Fruit fly (Drosophila melanogaster) whole organism, prepupa: ENCODE data around the gene CG31677.
A peak's percentile ranks its signal among the peaks of the same experiment; 100 is the strongest.

Experiments
- Blimp-1 ChIP-seq: fragments of 200-800 bp; sonication (Bioruptor generic); optimal IDR thresholded peaks from 3 replicates; lab custom pipeline; 2017; ENCODE audit warnings: missing biosample characterization, missing genetic modification characterization, mild to moderate bottlenecking, moderate library complexity, missing genetic modification reagents
- CG10631 ChIP-seq: fragments of 200-800 bp; sonication (Bioruptor generic); optimal IDR thresholded peaks from 2 replicates; lab custom pipeline; 2016; ENCODE audit warnings: missing biosample characterization, missing genetic modification characterization
- CG10669 ChIP-seq: fragments of 200-800 bp; sonication (Bioruptor generic); optimal IDR thresholded peaks from 3 replicates; lab custom pipeline; 2018; ENCODE audit warnings: missing biosample characterization, mild to moderate bottlenecking, missing genetic modification characterization, moderate library complexity
- CG11294 ChIP-seq: fragments of 200-800 bp; sonication (Bioruptor generic); IDR thresholded peaks from 2 replicates; pipeline ENCODE4 v1.3.6; 2022; ENCODE audit warnings: missing biosample characterization, missing genetic modification characterization
- CG11902 ChIP-seq: fragments of 200-800 bp; sonication (Bioruptor generic); optimal IDR thresholded peaks from 3 replicates; lab custom pipeline; 2016; ENCODE audit warnings: missing biosample characterization, missing genetic modification characterization
- CG15336 ChIP-seq: fragments of 200-800 bp; sonication (Bioruptor generic); IDR thresholded peaks from 2 replicates; pipeline ENCODE4 v1.3.6; 2022; ENCODE audit warnings: missing biosample characterization, missing genetic modification characterization
- CG1621 ChIP-seq: fragments of 200-800 bp; sonication (Bioruptor generic); optimal IDR thresholded peaks from 3 replicates; lab custom pipeline; 2018; ENCODE audit warnings: missing biosample characterization, mild to moderate bottlenecking, missing genetic modification characterization
- CG16779 ChIP-seq: fragments of 200-800 bp; sonication (Bioruptor generic); optimal IDR thresholded peaks from 3 replicates; lab custom pipeline; 2017; ENCODE audit warnings: missing biosample characterization, mild to moderate bottlenecking, missing genetic modification characterization
- CG3032 ChIP-seq: fragments of 200-800 bp; optimal IDR thresholded peaks from 2 replicates; lab custom pipeline; 2019; ENCODE audit warnings: missing biosample characterization, mild to moderate bottlenecking, missing genetic modification characterization, moderate library complexity
- CG31627 ChIP-seq: fragments of 200-800 bp; sonication (Bioruptor generic); optimal IDR thresholded peaks from 3 replicates; lab custom pipeline; 2016; ENCODE audit warnings: missing biosample characterization, missing genetic modification characterization
- CG32006 ChIP-seq: fragments of 200-800 bp; sonication (Bioruptor generic); optimal IDR thresholded peaks from 3 replicates; lab custom pipeline; 2017; ENCODE audit warnings: missing biosample characterization, mild to moderate bottlenecking, missing genetic modification characterization
- CG34406 ChIP-seq: fragments of 200-800 bp; sonication (Bioruptor generic); optimal IDR thresholded peaks from 3 replicates; lab custom pipeline; 2016; ENCODE audit warnings: missing biosample characterization, missing genetic modification characterization
- CG3919 ChIP-seq: fragments of 200-800 bp; sonication (Bioruptor generic); optimal IDR thresholded peaks from 3 replicates; lab custom pipeline; 2016; ENCODE audit warnings: missing biosample characterization, missing genetic modification characterization
- CG4318 ChIP-seq: fragments of 200-800 bp; sonication (Bioruptor generic); optimal IDR thresholded peaks from 3 replicates; lab custom pipeline; 2017; ENCODE audit warnings: missing biosample characterization, mild to moderate bottlenecking, missing genetic modification characterization
- CG6163 ChIP-seq: fragments of 200-800 bp; sonication (Bioruptor generic); IDR thresholded peaks from 3 replicates; pipeline ENCODE4 v1.3.6; 2022; ENCODE audit warnings: missing biosample characterization, missing genetic modification characterization
- CG6276 ChIP-seq: fragments of 200-800 bp; sonication (Bioruptor generic); optimal IDR thresholded peaks from 2 replicates; lab custom pipeline; 2017; ENCODE audit warnings: missing biosample characterization, mild to moderate bottlenecking, missing genetic modification characterization
- CG6792 ChIP-seq: fragments of 200-800 bp; sonication (Bioruptor generic); optimal IDR thresholded peaks from 3 replicates; lab custom pipeline; 2016; ENCODE audit warnings: missing biosample characterization, missing genetic modification characterization
- CG6808 ChIP-seq: fragments of 200-800 bp; sonication (Bioruptor generic); optimal IDR thresholded peaks from 3 replicates; lab custom pipeline; 2017; ENCODE audit warnings: missing biosample characterization, missing genetic modification characterization, mild to moderate bottlenecking, moderate library complexity, missing genetic modification reagents
- CG7368 ChIP-seq: fragments of 200-800 bp; sonication (Bioruptor generic); optimal IDR thresholded peaks from 3 replicates; lab custom pipeline; 2016; ENCODE audit warnings: missing biosample characterization, missing genetic modification characterization
- CG8119 ChIP-seq: fragments of 200-800 bp; sonication (Bioruptor generic); IDR thresholded peaks from 3 replicates; pipeline ENCODE4 v1.3.6; 2022; ENCODE audit warnings: missing biosample characterization, missing genetic modification characterization
- CG8319 ChIP-seq: fragments of 200-800 bp; sonication (Bioruptor generic); optimal IDR thresholded peaks from 3 replicates; lab custom pipeline; 2016; ENCODE audit warnings: missing biosample characterization, missing genetic modification characterization
- CG8632 ChIP-seq: fragments of 200-800 bp; sonication (Bioruptor generic); optimal IDR thresholded peaks from 3 replicates; lab custom pipeline; 2016; ENCODE audit warnings: missing biosample characterization, missing genetic modification characterization
- CG9139 ChIP-seq: fragments of 200-800 bp; sonication (Bioruptor generic); optimal IDR thresholded peaks from 3 replicates; lab custom pipeline; 2017; ENCODE audit warnings: missing biosample characterization, mild to moderate bottlenecking, missing genetic modification characterization
- Eip75B ChIP-seq: fragments of 200-800 bp; sonication (Bioruptor generic); optimal IDR thresholded peaks from 3 replicates; lab custom pipeline; 2016; ENCODE audit warnings: missing biosample characterization, missing genetic modification characterization
- Eip78C ChIP-seq: fragments of 200-800 bp; sonication (Bioruptor generic); peaks from one replicate; lab custom pipeline; 2016; ENCODE audit warnings: missing biosample characterization, missing genetic modification characterization
- Ets21C ChIP-seq: fragments of 200-800 bp; sonication (Bioruptor generic); optimal IDR thresholded peaks from 3 replicates; lab custom pipeline; 2016; ENCODE audit warnings: missing biosample characterization, missing genetic modification characterization
- Ets96B ChIP-seq: fragments of 200-800 bp; optimal IDR thresholded peaks from 2 replicates; lab custom pipeline; 2019; ENCODE audit warnings: missing biosample characterization, mild to moderate bottlenecking, missing genetic modification characterization, moderate library complexity
- Gug ChIP-seq: fragments of 200-800 bp; sonication (Bioruptor generic); IDR thresholded peaks from 2 replicates; pipeline ENCODE4 v1.3.6; 2022; ENCODE audit warnings: missing biosample characterization, missing genetic modification characterization
- Hr38 ChIP-seq: sonication (Bioruptor generic); optimal IDR thresholded peaks from 2 replicates; lab custom pipeline; 2016; ENCODE audit warnings: missing biosample characterization, missing genetic modification characterization
- Hr39 ChIP-seq: fragments of 200-800 bp; sonication (Bioruptor generic); optimal IDR thresholded peaks from 2 replicates; lab custom pipeline; 2016; ENCODE audit warnings: missing biosample characterization, missing genetic modification characterization
- Hr4 ChIP-seq: fragments of 200-800 bp; sonication (Bioruptor generic); optimal IDR thresholded peaks from 3 replicates; lab custom pipeline; 2016; ENCODE audit warnings: missing biosample characterization, missing genetic modification characterization
- OdsH ChIP-seq: fragments of 200-800 bp; sonication (Bioruptor generic); optimal IDR thresholded peaks from 3 replicates; lab custom pipeline; 2016; ENCODE audit warnings: missing biosample characterization, missing genetic modification characterization
- Smox ChIP-seq: fragments of 200-800 bp; sonication (Bioruptor generic); optimal IDR thresholded peaks from 3 replicates; lab custom pipeline; 2016; ENCODE audit warnings: missing biosample characterization, missing genetic modification characterization
- Sox102F ChIP-seq: fragments of 200-800 bp; sonication (Bioruptor generic); optimal IDR thresholded peaks from 2 replicates; lab custom pipeline; 2016; ENCODE audit warnings: missing biosample characterization, mild to moderate bottlenecking, missing genetic modification characterization
- Sox14 ChIP-seq: fragments of 200-800 bp; sonication (Bioruptor generic); optimal IDR thresholded peaks from 3 replicates; lab custom pipeline; 2016; ENCODE audit warnings: missing biosample characterization, missing genetic modification characterization
- achi ChIP-seq: fragments of 200-800 bp; sonication (Bioruptor generic); optimal IDR thresholded peaks from 3 replicates; lab custom pipeline; 2016; ENCODE audit warnings: missing biosample characterization, missing genetic modification characterization
- acj6 ChIP-seq: fragments of 200-800 bp; sonication (Bioruptor generic); optimal IDR thresholded peaks from 3 replicates; lab custom pipeline; 2016; ENCODE audit warnings: missing biosample characterization, missing genetic modification characterization
- cyc ChIP-seq: fragments of 200-800 bp; sonication (Bioruptor generic); optimal IDR thresholded peaks from 3 replicates; lab custom pipeline; 2016; ENCODE audit warnings: missing biosample characterization, missing genetic modification characterization
- dac ChIP-seq: fragments of 200-800 bp; sonication (Bioruptor generic); optimal IDR thresholded peaks from 2 replicates; lab custom pipeline; 2017; ENCODE audit warnings: missing biosample characterization, mild to moderate bottlenecking, missing genetic modification characterization
- dsx ChIP-seq: fragments of 200-800 bp; optimal IDR thresholded peaks from 3 replicates; lab custom pipeline; 2019; ENCODE audit warnings: missing biosample characterization, mild to moderate bottlenecking, missing genetic modification characterization, moderate library complexity; ENCODE audit not compliant: poor library complexity, severe bottlenecking
- eg ChIP-seq: fragments of 200-800 bp; sonication (Bioruptor generic); IDR thresholded peaks from 3 replicates; pipeline ENCODE4 v1.3.6; 2022; ENCODE audit warnings: missing biosample characterization, missing genetic modification characterization
- esn ChIP-seq: fragments of 200-800 bp; sonication (Bioruptor generic); optimal IDR thresholded peaks from 2 replicates; lab custom pipeline; 2016; ENCODE audit warnings: missing biosample characterization, mild to moderate bottlenecking, missing genetic modification characterization, moderate library complexity
- fd59A ChIP-seq: fragments of 200-800 bp; sonication (Bioruptor generic); optimal IDR thresholded peaks from 2 replicates; lab custom pipeline; 2017; ENCODE audit warnings: missing biosample characterization, mild to moderate bottlenecking, missing genetic modification characterization, missing genetic modification reagents
- fd85E ChIP-seq: fragments of 200-800 bp; sonication (Bioruptor generic); optimal IDR thresholded peaks from 3 replicates; lab custom pipeline; 2016; ENCODE audit warnings: missing biosample characterization, missing genetic modification characterization
- fkh ChIP-seq: fragments of 200-800 bp; sonication (Bioruptor generic); optimal IDR thresholded peaks from 3 replicates; lab custom pipeline; 2017; ENCODE audit warnings: missing biosample characterization, mild to moderate bottlenecking, missing genetic modification characterization, moderate library complexity
- lz ChIP-seq: fragments of 200-800 bp; sonication (Bioruptor generic); optimal IDR thresholded peaks from 3 replicates; lab custom pipeline; 2016; ENCODE audit warnings: missing biosample characterization, missing genetic modification characterization
- net ChIP-seq: fragments of 200-800 bp; sonication (Bioruptor generic); optimal IDR thresholded peaks from 3 replicates; lab custom pipeline; 2016; ENCODE audit warnings: missing biosample characterization, missing genetic modification characterization
- pdm3 ChIP-seq: fragments of 200-800 bp; sonication (Bioruptor generic); optimal IDR thresholded peaks from 3 replicates; lab custom pipeline; 2016; ENCODE audit warnings: missing biosample characterization, missing genetic modification characterization
- salr ChIP-seq, 2 experiments: fragments of 200-800 bp; sonication (Bioruptor generic); optimal IDR thresholded peaks; 3 replicates each; lab custom pipeline; 2016 to 2018; ENCODE audit warnings: missing biosample characterization in 2 of 2, missing genetic modification characterization in 2 of 2, mild to moderate bottlenecking in 1 of 2
- spab ChIP-seq: fragments of 200-800 bp; sonication (Bioruptor generic); optimal IDR thresholded peaks from 2 replicates; lab custom pipeline; 2017; ENCODE audit warnings: missing biosample characterization, mild to moderate bottlenecking, missing genetic modification characterization, missing genetic modification reagents
- ss ChIP-seq, 2 experiments: fragments of 200-800 bp; sonication (Bioruptor generic); optimal IDR thresholded peaks; 2 replicates in 1 of 2; 3 replicates in 1 of 2; lab custom pipeline; 2017 to 2018; ENCODE audit warnings: mild to moderate bottlenecking in 2 of 2, missing biosample characterization in 2 of 2, missing genetic modification characterization in 2 of 2, moderate library complexity in 1 of 2
- vri ChIP-seq: fragments of 200-800 bp; sonication (Bioruptor generic); optimal IDR thresholded peaks from 3 replicates; lab custom pipeline; 2016; ENCODE audit warnings: missing biosample characterization, mild to moderate bottlenecking, missing genetic modification characterization

Gene CG31677

DNA sequence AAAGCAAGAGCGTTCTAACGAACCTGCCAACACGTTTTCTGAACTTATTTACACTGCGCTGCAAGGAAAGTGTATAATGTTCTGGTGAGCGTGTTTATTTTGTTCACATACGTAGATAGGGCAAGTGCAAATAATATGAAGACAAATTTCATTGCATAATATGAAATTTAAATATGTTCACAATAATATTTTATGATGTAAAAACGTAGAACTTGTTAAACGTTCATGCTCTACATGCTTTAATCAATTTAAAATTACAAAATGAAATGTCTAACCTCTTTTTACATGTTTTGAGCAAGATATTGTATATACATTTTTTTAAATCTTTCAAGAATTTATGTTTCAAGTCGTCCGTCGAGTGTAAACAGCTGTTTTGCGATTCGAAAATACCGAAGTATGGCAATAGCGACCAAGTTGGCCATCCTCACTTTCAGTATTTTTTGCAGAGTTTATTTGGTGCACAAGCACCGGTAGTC is 41.4 kb upstream of the CG31677 start, which contains the start of the genes phr6-4 and CG2608:
Gene phr6-4, minus strand, starts transcription at position 398 of the 476 bp plus-strand sequence.
Gene CG2608, plus strand, starts transcription at position 429 of the 476 bp plus-strand sequence.
- TF ChIP-seq fd85E (GFP tag; lab: Kevin White, UChicago), result peak; percentile 76
- TF ChIP-seq Eip78C, result peak; percentile 98
- TF ChIP-seq CG11902 (GFP tag; lab: Kevin White, UChicago), result peak; percentile 83
- peak; percentile 92 for TF ChIP-seq CG6808
- peak; percentile 88 for TF ChIP-seq CG7368 (GFP tag; lab: Kevin White, UChicago)
- TF ChIP-seq CG3919 (GFP tag; lab: Kevin White, UChicago), result peak; percentile 94
- peak; percentile 95 for TF ChIP-seq pdm3 (GFP tag; lab: Kevin White, UChicago)
- peak; percentile 88 for TF ChIP-seq CG8319
- TF ChIP-seq CG10631 (GFP tag; lab: Kevin White, UChicago), result peak; percentile 95
- peak; percentile 91 for TF ChIP-seq Sox102F (GFP tag; lab: Kevin White, UChicago)
- peak; percentile 93 for TF ChIP-seq Hr39 (GFP tag; lab: Kevin White, UChicago)
- peak; percentile 95 for TF ChIP-seq lz (GFP tag; lab: Kevin White, UChicago)
- peak; percentile 97 for TF ChIP-seq CG32006
- peak; percentile 93 for TF ChIP-seq CG10669 (GFP tag; lab: Kevin White, UChicago)
- TF ChIP-seq Ets96B, result peak; percentile 93
- TF ChIP-seq CG1621 (tag; lab: Kevin White, UChicago), result peak; percentile 87
- TF ChIP-seq CG8119, result peak; percentile 95
- TF ChIP-seq CG4318, result no peak
- peak; percentile 92 for TF ChIP-seq cyc (GFP tag; lab: Kevin White, UChicago)
- TF ChIP-seq eg (GFP tag; lab: Robert Waterston, UW), result peak; percentile 87
- peak; percentile 95 for TF ChIP-seq acj6
- TF ChIP-seq achi (GFP tag; lab: Kevin White, UChicago), result peak; percentile 94
- peak; percentile 93 for TF ChIP-seq Eip75B (GFP tag; lab: Kevin White, UChicago)
- TF ChIP-seq dac, result peak; percentile 87
- peak; percentile 87 for TF ChIP-seq Ets21C (GFP tag; lab: Kevin White, UChicago)
- TF ChIP-seq vri (GFP tag; lab: Kevin White, UChicago), result peak; percentile 87
- TF ChIP-seq Hr4 (GFP tag; lab: Kevin White, UChicago), result peak; percentile 95
- peak; percentile 81 to 95 for TF ChIP-seq salr (GFP tag; optimal IDR thresholded peaks at IDR 0.05; lab: Kevin White, UChicago)
- peak; percentile 93 for TF ChIP-seq CG31627 (GFP tag; lab: Kevin White, UChicago)
- TF ChIP-seq CG15336, result peak; percentile 91
- peak; percentile 86 for TF ChIP-seq Blimp-1 (GFP tag; lab: Kevin White, UChicago)
- TF ChIP-seq Sox14 (GFP tag; lab: Kevin White, UChicago), result peak; percentile 94
- TF ChIP-seq CG6276 (GFP tag; lab: Kevin White, UChicago), result no peak
- TF ChIP-seq CG34406, result peak; percentile 92
- TF ChIP-seq CG9139, result peak; percentile 89
- peak; percentile 89 for TF ChIP-seq fkh (GFP tag; lab: Kevin White, UChicago)
- peak; percentile 95 for TF ChIP-seq OdsH (GFP tag; lab: Kevin White, UChicago)
- TF ChIP-seq fd59A (GFP tag; lab: Kevin White, UChicago), result peak; percentile 93
- TF ChIP-seq esn (GFP tag; lab: Kevin White, UChicago), result peak; percentile 96
- peak in 1 of 2 experiments; percentile 94 for TF ChIP-seq ss (GFP tag; optimal IDR thresholded peaks at IDR 0.05; lab: Kevin White, UChicago)
- peak; percentile 92 for TF ChIP-seq dsx (GFP tag; lab: Kevin White, UChicago)
- peak; percentile 91 for TF ChIP-seq CG6792 (GFP tag; lab: Kevin White, UChicago)
- TF ChIP-seq net (GFP tag; lab: Kevin White, UChicago), result peak; percentile 94
- TF ChIP-seq Smox (GFP tag; lab: Kevin White, UChicago), result peak; percentile 93
- TF ChIP-seq Gug (GFP tag; lab: Robert Waterston, UW), result peak; percentile 88
- peak; percentile 93 for TF ChIP-seq CG8632 (GFP tag; lab: Kevin White, UChicago)
- peak; percentile 95 for TF ChIP-seq CG3032 (tag; lab: Kevin White, UChicago)
- TF ChIP-seq CG6163 (GFP tag; lab: Robert Waterston, UW), result peak; percentile 90
- TF ChIP-seq Hr38 (GFP tag; lab: Kevin White, UChicago), result no peak
- peak; percentile 85 for TF ChIP-seq CG11294 (GFP tag; lab: Robert Waterston, UW)
- TF ChIP-seq spab (GFP tag; lab: Kevin White, UChicago), result peak; percentile 91
- TF ChIP-seq CG16779 (tag; lab: Kevin White, UChicago), result peak; percentile 89
